Fruit fly (Drosophila melanogaster) whole organism, embryonic: ENCODE data around the gene Grip91.

Source experiments
- ATbp ChIP-seq: fragments of 200-800 bp; sonication (Bioruptor generic); optimal IDR thresholded peaks from 2 replicates; lab custom pipeline; 2017; ENCODE audit warnings: missing biosample characterization, mild to moderate bottlenecking, missing genetic modification characterization, missing genetic modification reagents
- CG11696 ChIP-seq: fragments of 200-800 bp; sonication (Bioruptor generic); IDR thresholded peaks from 2 replicates; pipeline ENCODE4 v1.3.6; 2022; ENCODE audit warnings: missing biosample characterization, missing genetic modification characterization
- CG15011 ChIP-seq: fragments of 200-800 bp; sonication (Bioruptor generic); optimal IDR thresholded peaks from 3 replicates; lab custom pipeline; 2018; ENCODE audit warnings: missing biosample characterization, mild to moderate bottlenecking, missing genetic modification characterization
- CG15269 ChIP-seq: fragments of 200-800 bp; sonication (Bioruptor generic); optimal IDR thresholded peaks from 2 replicates; lab custom pipeline; 2018; ENCODE audit warnings: missing biosample characterization, mild to moderate bottlenecking, missing genetic modification characterization, moderate library complexity
- CG16815 ChIP-seq: fragments of 200-800 bp; sonication (Bioruptor generic); optimal IDR thresholded peaks from 3 replicates; lab custom pipeline; 2017; ENCODE audit warnings: missing biosample characterization, mild to moderate bottlenecking, missing genetic modification characterization
- CG18011 ChIP-seq: fragments of 200-800 bp; sonication (Bioruptor generic); optimal IDR thresholded peaks from 2 replicates; lab custom pipeline; 2017; ENCODE audit warnings: missing biosample characterization, missing genetic modification characterization, mild to moderate bottlenecking, moderate library complexity, missing genotype
- CG2129 ChIP-seq: fragments of 200-800 bp; sonication (Bioruptor generic); IDR thresholded peaks from 2 replicates; pipeline ENCODE4 v1.3.6; 2022; ENCODE audit warnings: missing biosample characterization, missing genetic modification characterization; ENCODE audit not compliant: partially characterized antibody
- CG30431 ChIP-seq: fragments of 200-800 bp; sonication (Bioruptor generic); optimal IDR thresholded peaks from 2 replicates; lab custom pipeline; 2017; ENCODE audit warnings: missing biosample characterization, missing genetic modification characterization
- CG3065 ChIP-seq: fragments of 200-800 bp; sonication (Bioruptor generic); optimal IDR thresholded peaks from 2 replicates; lab custom pipeline; 2016; ENCODE audit warnings: missing biosample characterization, missing genetic modification characterization
- CG31388 ChIP-seq: fragments of 200-800 bp; sonication (Bioruptor generic); optimal IDR thresholded peaks from 2 replicates; lab custom pipeline; 2016; ENCODE audit warnings: missing biosample characterization, missing genetic modification characterization
- CG3163 ChIP-seq: fragments of 200-800 bp; sonication (Bioruptor generic); optimal IDR thresholded peaks from 3 replicates; lab custom pipeline; 2016; ENCODE audit warnings: missing biosample characterization, missing genetic modification characterization
- CG43689 ChIP-seq: fragments of 200-800 bp; sonication (Bioruptor generic); IDR thresholded peaks from 2 replicates; pipeline ENCODE4 v1.3.6; 2022; ENCODE audit warnings: missing biosample characterization, missing genetic modification characterization
- CG4730 ChIP-seq: fragments of 200-800 bp; sonication (Bioruptor generic); IDR thresholded peaks from 2 replicates; pipeline ENCODE4 v1.3.6; 2022; ENCODE audit warnings: missing biosample characterization, missing genetic modification characterization
- CG7357 ChIP-seq: fragments of 200-800 bp; sonication (Bioruptor generic); IDR thresholded peaks from 3 replicates; pipeline ENCODE4 v1.3.6; 2022; ENCODE audit warnings: missing biosample characterization, missing genetic modification characterization
- CG8924 ChIP-seq: fragments of 200-800 bp; optimal IDR thresholded peaks from 3 replicates; lab custom pipeline; 2019; ENCODE audit warnings: missing biosample characterization, mild to moderate bottlenecking, missing genetic modification characterization, moderate library complexity
- CG9876 ChIP-seq: fragments of 200-800 bp; sonication (Bioruptor generic); optimal IDR thresholded peaks from 2 replicates; lab custom pipeline; 2016; ENCODE audit warnings: missing biosample characterization, missing genetic modification characterization
- CHES-1-like ChIP-seq: fragments of 200-800 bp; sonication (Bioruptor generic); optimal IDR thresholded peaks from 2 replicates; lab custom pipeline; 2016; ENCODE audit warnings: missing biosample characterization, missing genetic modification characterization
- Dek ChIP-seq: fragments of 200-800 bp; sonication (Bioruptor generic); optimal IDR thresholded peaks from 3 replicates; lab custom pipeline; 2019; ENCODE audit warnings: missing biosample characterization, mild to moderate bottlenecking, missing genetic modification characterization, moderate library complexity
- Dll ChIP-seq: fragments of 200-800 bp; sonication (Bioruptor generic); IDR thresholded peaks from 4 replicates; pipeline ENCODE4 v1.3.6; 2022; ENCODE audit warnings: missing biosample characterization, missing genetic modification characterization; ENCODE audit not compliant: partially characterized antibody
- Doc2 ChIP-seq: fragments of 200-800 bp; sonication (Bioruptor generic); IDR thresholded peaks from 2 replicates; pipeline ENCODE4 v1.3.6; 2022; ENCODE audit warnings: missing biosample characterization, missing genetic modification characterization
- Fer2 ChIP-seq: fragments of 200-800 bp; sonication (Bioruptor generic); optimal IDR thresholded peaks from 2 replicates; lab custom pipeline; 2018; ENCODE audit warnings: missing biosample characterization, mild to moderate bottlenecking, missing genetic modification characterization, moderate library complexity
- Lhr ChIP-seq: fragments of 200-800 bp; sonication (Bioruptor generic); optimal IDR thresholded peaks from 3 replicates; lab custom pipeline; 2017; ENCODE audit warnings: mild to moderate bottlenecking, missing biosample characterization, missing genetic modification reagents, missing genetic modification characterization
- MBD-R2 ChIP-seq: fragments of 200-800 bp; sonication (Bioruptor generic); IDR thresholded peaks from 2 replicates; pipeline ENCODE4 v1.3.6; 2022; ENCODE audit warnings: missing biosample characterization, missing genetic modification characterization
- Max ChIP-seq: fragments of 200-800 bp; sonication (Bioruptor generic); optimal IDR thresholded peaks from 2 replicates; lab custom pipeline; 2016; ENCODE audit warnings: missing biosample characterization, mild to moderate bottlenecking, missing genetic modification characterization
- Sin3A ChIP-seq: fragments of >200 bp; optimal IDR thresholded peaks from 2 replicates; lab custom pipeline; 2018
- Vsx1 ChIP-seq: fragments of 200-800 bp; sonication (Bioruptor generic); optimal IDR thresholded peaks from 2 replicates; lab custom pipeline; 2017; ENCODE audit warnings: missing biosample characterization, mild to moderate bottlenecking, missing genetic modification characterization, missing genetic modification reagents
- Xrp1 ChIP-seq: fragments of 200-800 bp; sonication (Bioruptor generic); IDR thresholded peaks from 2 replicates; pipeline ENCODE4 v1.3.6; 2022; ENCODE audit warnings: missing biosample characterization, missing genetic modification characterization
- ac ChIP-seq: fragments of 200-800 bp; sonication (Bioruptor generic); optimal IDR thresholded peaks from 3 replicates; lab custom pipeline; 2017; ENCODE audit warnings: missing biosample characterization, mild to moderate bottlenecking, missing genetic modification characterization
- aop ChIP-seq: fragments of 200-800 bp; sonication (Bioruptor generic); IDR thresholded peaks from 2 replicates; pipeline ENCODE4 v1.3.6; 2022; ENCODE audit warnings: missing biosample characterization, missing genetic modification characterization
- ap ChIP-seq: fragments of 200-800 bp; sonication (Bioruptor generic); IDR thresholded peaks from 2 replicates; pipeline ENCODE4 v1.3.6; 2022; ENCODE audit warnings: missing biosample characterization, missing genetic modification characterization
- cg ChIP-seq: fragments of 200-800 bp; sonication (Bioruptor generic); optimal IDR thresholded peaks from 3 replicates; lab custom pipeline; 2019; ENCODE audit warnings: missing biosample characterization, mild to moderate bottlenecking, missing genetic modification characterization, moderate library complexity
- chm ChIP-seq: fragments of 200-800 bp; sonication (Bioruptor generic); IDR thresholded peaks from 2 replicates; pipeline ENCODE4 v1.3.6; 2022; ENCODE audit warnings: missing biosample characterization, missing genetic modification characterization
- crp ChIP-seq, 2 experiments: fragments of 200-800 bp; sonication (Bioruptor generic); optimal IDR thresholded peaks; 2 replicates in 1 of 2; 3 replicates in 1 of 2; lab custom pipeline; 2017; ENCODE audit warnings: missing biosample characterization in 2 of 2, missing genetic modification characterization in 2 of 2, mild to moderate bottlenecking in 1 of 2, moderate library complexity in 1 of 2
- dimm ChIP-seq: fragments of 200-800 bp; sonication (Bioruptor generic); IDR thresholded peaks from 2 replicates; pipeline ENCODE4 v1.3.6; 2022; ENCODE audit warnings: missing biosample characterization, missing genetic modification characterization
- esg ChIP-seq: fragments of 200-800 bp; sonication (Bioruptor generic); conservative IDR thresholded peaks from 2 replicates; pipeline ENCODE4 v1.3.6; 2022; ENCODE audit warnings: missing biosample characterization, missing genetic modification characterization
- insv ChIP-seq, 2 experiments: fragments of 200-800 bp; sonication (Bioruptor generic); optimal IDR thresholded peaks; 3 replicates each; lab custom pipeline; 2016 to 2018; ENCODE audit warnings: missing biosample characterization in 2 of 2, missing genetic modification characterization in 2 of 2
- inv ChIP-seq: fragments of 200-800 bp; sonication (Bioruptor generic); IDR thresholded peaks from 2 replicates; pipeline ENCODE4 v1.3.6; 2022; ENCODE audit warnings: missing biosample characterization, missing genetic modification characterization; ENCODE audit not compliant: partially characterized antibody
- kay ChIP-seq: fragments of 200-800 bp; sonication (Bioruptor generic); optimal IDR thresholded peaks from 2 replicates; lab custom pipeline; 2016; ENCODE audit warnings: missing biosample characterization, missing genetic modification characterization
- knrl ChIP-seq: fragments of 200-800 bp; sonication (Bioruptor generic); IDR thresholded peaks from 3 replicates; pipeline ENCODE4 v1.3.6; 2022; ENCODE audit warnings: missing biosample characterization, missing genetic modification characterization; ENCODE audit not compliant: partially characterized antibody
- mirr ChIP-seq: fragments of 200-800 bp; sonication (Bioruptor generic); optimal IDR thresholded peaks from 3 replicates; lab custom pipeline; 2018; ENCODE audit warnings: missing biosample characterization, mild to moderate bottlenecking, missing genetic modification characterization
- oc ChIP-seq: fragments of 200-800 bp; sonication (Bioruptor generic); optimal IDR thresholded peaks from 2 replicates; lab custom pipeline; 2018; ENCODE audit warnings: missing biosample characterization, mild to moderate bottlenecking, missing genetic modification characterization, moderate library complexity
- pb ChIP-seq: fragments of 200-800 bp; sonication (Bioruptor generic); optimal IDR thresholded peaks from 3 replicates; lab custom pipeline; 2016; ENCODE audit warnings: missing biosample characterization, missing genetic modification characterization
- pita ChIP-seq: fragments of 200-800 bp; sonication (Bioruptor generic); optimal IDR thresholded peaks from 2 replicates; lab custom pipeline; 2017; ENCODE audit warnings: missing biosample characterization, mild to moderate bottlenecking, missing genetic modification characterization
- psq ChIP-seq: fragments of 200-800 bp; sonication (Bioruptor generic); optimal IDR thresholded peaks from 2 replicates; lab custom pipeline; 2017; ENCODE audit warnings: missing biosample characterization, missing genetic modification characterization
- rib ChIP-seq: fragments of 200-800 bp; sonication (Bioruptor generic); IDR thresholded peaks from 2 replicates; pipeline ENCODE4 v1.3.6; 2022; ENCODE audit warnings: missing biosample characterization, missing genetic modification characterization
- sd ChIP-seq: fragments of 200-800 bp; sonication (Bioruptor generic); optimal IDR thresholded peaks from 3 replicates; lab custom pipeline; 2018; ENCODE audit warnings: missing biosample characterization, mild to moderate bottlenecking, missing genetic modification characterization, moderate library complexity
- sima ChIP-seq: fragments of 200-800 bp; sonication (Bioruptor generic); optimal IDR thresholded peaks from 2 replicates; lab custom pipeline; 2016; ENCODE audit warnings: missing biosample characterization, missing genetic modification characterization
- sqz ChIP-seq: fragments of 200-800 bp; sonication (Bioruptor generic); optimal IDR thresholded peaks from 3 replicates; lab custom pipeline; 2018; ENCODE audit warnings: missing biosample characterization, mild to moderate bottlenecking, missing genetic modification characterization
- sug ChIP-seq: fragments of 200-800 bp; optimal IDR thresholded peaks from 2 replicates; lab custom pipeline; 2019; ENCODE audit warnings: missing biosample characterization, mild to moderate bottlenecking, missing genetic modification characterization, moderate library complexity
- ttk ChIP-seq: fragments of 200-800 bp; sonication (Bioruptor generic); IDR thresholded peaks from 2 replicates; pipeline ENCODE4 v2.1.2; 2022; ENCODE audit warnings: missing biosample characterization, missing genetic modification characterization
- zen ChIP-seq: fragments of 200-800 bp; sonication (Bioruptor generic); optimal IDR thresholded peaks from 3 replicates; lab custom pipeline; 2018; ENCODE audit warnings: missing biosample characterization, mild to moderate bottlenecking, missing genetic modification characterization, moderate library complexity

Gene Grip91

dm6 chrX:13740062-13740461, 4.4 kb downstream of the Grip91 start (continued):
- TF ChIP-seq Fer2, result peak; percentile 67
- peak; percentile 31 for TF ChIP-seq Vsx1
- no peak for TF ChIP-seq sqz (GFP tag; lab: Kevin White, UChicago)
- TF ChIP-seq knrl (GFP tag; lab: Robert Waterston, UW), result no peak
- no peak for TF ChIP-seq sd (tag; lab: Kevin White, UChicago)
- no peak for TF ChIP-seq pb (GFP tag; lab: Kevin White, UChicago)
- peak; percentile 87 for TF ChIP-seq mirr (GFP tag; lab: Kevin White, UChicago)
- 0 out of 3 replicates have a peak, but pooled peaks have one; percentile 46 for TF ChIP-seq CG7357 (GFP tag; lab: Robert Waterston, UW)
- TF ChIP-seq zen (tag; lab: Kevin White, UChicago), result no peak
- TF ChIP-seq MBD-R2 (GFP tag; lab: Robert Waterston, UW), result peak; percentile 59; the same call in 1 of the 2 replicates
- peak; percentile 48 for TF ChIP-seq ap (GFP tag; lab: Robert Waterston, UW)
- TF ChIP-seq CG43689 (GFP tag; lab: Robert Waterston, UW), result peak; percentile 36; the same call in 1 of the 2 replicates
- peak; percentile 45 for TF ChIP-seq CG15011 (GFP tag; lab: Kevin White, UChicago)
- TF ChIP-seq ac, result no peak
- TF ChIP-seq CG3065 (GFP tag; lab: Kevin White, UChicago), result peak; percentile 46
- TF ChIP-seq Dll, result no peak
- no peak for TF ChIP-seq CG31388 (GFP tag; lab: Kevin White, UChicago)
- TF ChIP-seq ATbp (GFP tag; lab: Kevin White, UChicago), result peak; percentile 80
- TF ChIP-seq CHES-1-like (GFP tag; lab: Kevin White, UChicago), result peak; percentile 83
- peak; percentile 75 for TF ChIP-seq sug (tag; lab: Kevin White, UChicago)
- peak; percentile 47; the same call in 1 of the 2 replicates for TF ChIP-seq aop
- no peak for TF ChIP-seq Lhr
- peak; percentile 66 for TF ChIP-seq CG16815 (GFP tag; lab: Kevin White, UChicago)
- peak; percentile 46 for TF ChIP-seq CG18011 (GFP tag; lab: Kevin White, UChicago)
- TF ChIP-seq psq (GFP tag; lab: Kevin White, UChicago), result no peak
- TF ChIP-seq CG9876, result peak; percentile 60
- peak; percentile 89 for TF ChIP-seq CG15269 (tag; lab: Kevin White, UChicago)
- TF ChIP-seq inv (GFP tag; lab: Robert Waterston, UW), result no peak
- peak; percentile 59 for TF ChIP-seq oc
- no peak for TF ChIP-seq Max (GFP tag; lab: Kevin White, UChicago)
- no peak for TF ChIP-seq CG2129
- no peak for TF ChIP-seq insv (GFP tag; optimal IDR thresholded peaks at IDR 0.05; lab: Kevin White, UChicago)
- peak; percentile 79 for TF ChIP-seq cg (GFP tag; lab: Kevin White, UChicago)
- TF ChIP-seq Xrp1 (GFP tag; lab: Robert Waterston, UW), result peak; percentile 86
- TF ChIP-seq CG11696 (GFP tag; lab: Robert Waterston, UW), result peak; percentile 51; the same call in 1 of the 2 replicates
- TF ChIP-seq CG3163 (GFP tag; lab: Kevin White, UChicago), result no peak
- peak; percentile 80 for TF ChIP-seq CG4730 (GFP tag; lab: Robert Waterston, UW)
- peak; percentile 63 for TF ChIP-seq CG30431 (GFP tag; lab: Kevin White, UChicago)
- no peak; the same call in 1 of the 2 replicates for TF ChIP-seq dimm (GFP tag; lab: Robert Waterston, UW)
- peak; percentile 61 for TF ChIP-seq CG8924 (tag; lab: Kevin White, UChicago)
- TF ChIP-seq Sin3A, result no peak
- peak; percentile 17 for TF ChIP-seq kay (GFP tag; lab: Kevin White, UChicago)
- TF ChIP-seq Doc2 (GFP tag; lab: Robert Waterston, UW), result no peak
- peak; percentile 81 for TF ChIP-seq chm
- no peak for TF ChIP-seq sima (GFP tag; lab: Kevin White, UChicago)
- TF ChIP-seq pita (GFP tag; lab: Kevin White, UChicago), result no peak
- peak; percentile 59; the same call in 1 of the 2 replicates for TF ChIP-seq esg (GFP tag; lab: Robert Waterston, UW)
- TF ChIP-seq crp (GFP tag; optimal IDR thresholded peaks at IDR 0.05; lab: Kevin White, UChicago), result no peak
- peak; percentile 34; the same call in 1 of the 2 replicates for TF ChIP-seq rib (GFP tag; lab: Robert Waterston, UW)
- TF ChIP-seq ttk (GFP tag; lab: Robert Waterston, UW), result peak; percentile 67
- peak; percentile 76 for TF ChIP-seq Dek (tag; lab: Kevin White, UChicago)
